Fruit fly (Drosophila melanogaster) whole organism, embryonic: ENCODE data around the gene CG6414.

Experiments used
- Abd-B ChIP-seq: fragments of 200-800 bp; sonication (Bioruptor generic); optimal IDR thresholded peaks from 2 replicates; lab custom pipeline; 2018; ENCODE audit warnings: missing biosample characterization, mild to moderate bottlenecking, missing genetic modification characterization, moderate library complexity
- CG10366 ChIP-seq: fragments of 200-800 bp; sonication (Bioruptor generic); IDR thresholded peaks from 2 replicates; pipeline ENCODE4 v1.3.6; 2022; ENCODE audit warnings: missing biosample characterization, missing genetic modification characterization
- CG10462 ChIP-seq: fragments of 200-800 bp; sonication (Bioruptor generic); optimal IDR thresholded peaks from 2 replicates; lab custom pipeline; 2016; ENCODE audit warnings: missing biosample characterization, missing genetic modification characterization
- CG10543 ChIP-seq: fragments of 200-800 bp; sonication (Bioruptor generic); optimal IDR thresholded peaks from 3 replicates; lab custom pipeline; 2017; ENCODE audit warnings: missing biosample characterization, mild to moderate bottlenecking, missing genetic modification characterization, moderate library complexity
- CG12071 ChIP-seq: fragments of 200-800 bp; sonication (Bioruptor generic); optimal IDR thresholded peaks from 3 replicates; lab custom pipeline; 2018; ENCODE audit warnings: missing biosample characterization, mild to moderate bottlenecking, missing genetic modification characterization
- CG13424 ChIP-seq: fragments of 200-800 bp; sonication (Bioruptor generic); optimal IDR thresholded peaks from 2 replicates; lab custom pipeline; 2019; ENCODE audit warnings: missing biosample characterization, mild to moderate bottlenecking, missing genetic modification characterization, moderate library complexity
- CG13894 ChIP-seq: fragments of 200-800 bp; sonication (Bioruptor generic); optimal IDR thresholded peaks from 3 replicates; lab custom pipeline; 2018; ENCODE audit warnings: missing biosample characterization, mild to moderate bottlenecking, missing genetic modification characterization, moderate library complexity
- CG14014 ChIP-seq: fragments of 200-800 bp; sonication (Bioruptor generic); IDR thresholded peaks from 2 replicates; pipeline ENCODE4 v1.3.6; 2022; ENCODE audit warnings: missing biosample characterization, missing genetic modification characterization
- CG14965 ChIP-seq: fragments of 200-800 bp; sonication (Bioruptor generic); optimal IDR thresholded peaks from 2 replicates; lab custom pipeline; 2016; ENCODE audit warnings: missing biosample characterization, missing genetic modification characterization, borderline replicate concordance
- CG15479 ChIP-seq: fragments of 200-800 bp; sonication (Bioruptor generic); optimal IDR thresholded peaks from 3 replicates; lab custom pipeline; 2019; ENCODE audit warnings: missing biosample characterization, mild to moderate bottlenecking, missing genetic modification characterization, moderate library complexity
- CG15696 ChIP-seq: fragments of 200-800 bp; sonication (Bioruptor generic); optimal IDR thresholded peaks from 2 replicates; lab custom pipeline; 2019; ENCODE audit warnings: missing biosample characterization, mild to moderate bottlenecking, missing genetic modification characterization, moderate library complexity
- CG17612 ChIP-seq: fragments of 200-800 bp; sonication (Bioruptor generic); IDR thresholded peaks from 2 replicates; pipeline ENCODE4 v1.3.6; 2022; ENCODE audit warnings: missing biosample characterization, missing genetic modification characterization
- CG3163 ChIP-seq: fragments of 200-800 bp; sonication (Bioruptor generic); optimal IDR thresholded peaks from 3 replicates; lab custom pipeline; 2016; ENCODE audit warnings: missing biosample characterization, missing genetic modification characterization
- CG32532 ChIP-seq: fragments of 200-800 bp; sonication (Bioruptor generic); IDR thresholded peaks from 2 replicates; pipeline ENCODE4 v1.3.6; 2022; ENCODE audit warnings: missing biosample characterization, missing genetic modification characterization
- CG32772 ChIP-seq: fragments of 200-800 bp; sonication (Bioruptor generic); IDR thresholded peaks from 2 replicates; pipeline ENCODE4 v1.3.6; 2022; ENCODE audit warnings: missing biosample characterization, missing genetic modification characterization
- CG3281 ChIP-seq: fragments of 200-800 bp; sonication (Bioruptor generic); optimal IDR thresholded peaks from 3 replicates; lab custom pipeline; 2017; ENCODE audit warnings: missing biosample characterization, mild to moderate bottlenecking, missing genetic modification characterization
- CG3838 ChIP-seq: fragments of 200-800 bp; sonication (Bioruptor generic); optimal IDR thresholded peaks from 3 replicates; lab custom pipeline; 2016; ENCODE audit warnings: missing biosample characterization, missing genetic modification characterization
- CG5180 ChIP-seq: fragments of 200-800 bp; sonication (Bioruptor generic); optimal IDR thresholded peaks from 3 replicates; lab custom pipeline; 2017; ENCODE audit warnings: missing biosample characterization, missing genetic modification characterization, mild to moderate bottlenecking, moderate library complexity, missing genetic modification reagents
- CG6254 ChIP-seq: fragments of 200-800 bp; sonication (Bioruptor generic); optimal IDR thresholded peaks from 3 replicates; lab custom pipeline; 2017; ENCODE audit warnings: mild to moderate bottlenecking, missing biosample characterization, missing genetic modification reagents, missing genetic modification characterization
- CG6813 ChIP-seq: fragments of 200-800 bp; sonication (Bioruptor generic); optimal IDR thresholded peaks from 2 replicates; lab custom pipeline; 2017; ENCODE audit warnings: missing biosample characterization, missing genetic modification characterization, mild to moderate bottlenecking, moderate library complexity, missing genetic modification reagents
- CG8281 ChIP-seq: fragments of 200-800 bp; sonication (Bioruptor generic); optimal IDR thresholded peaks from 2 replicates; lab custom pipeline; 2018; ENCODE audit warnings: missing biosample characterization, mild to moderate bottlenecking, missing genetic modification characterization, moderate library complexity
- D ChIP-seq, 2 experiments: fragments of 200-800 bp in 1 of 2; fragments of >200 bp in 1 of 2; sonication (Bioruptor generic) in 1 of 2; optimal IDR thresholded peaks; 2 replicates in 1 of 2; 3 replicates in 1 of 2; lab custom pipeline; 2017; ENCODE audit warnings: mild to moderate bottlenecking in 1 of 2, missing biosample characterization in 1 of 2, missing genetic modification characterization in 1 of 2, missing genetic modification reagents in 1 of 2
- Dad ChIP-seq: fragments of 200-800 bp; sonication (Bioruptor generic); optimal IDR thresholded peaks from 3 replicates; lab custom pipeline; 2016; ENCODE audit warnings: missing biosample characterization, missing genetic modification characterization
- GATAe ChIP-seq: fragments of 200-800 bp; sonication (Bioruptor generic); conservative IDR thresholded peaks from 2 replicates; pipeline ENCODE4 v1.3.6; 2022; ENCODE audit warnings: missing biosample characterization, missing genetic modification characterization
- HHEX ChIP-seq: fragments of 200-800 bp; sonication (Bioruptor generic); optimal IDR thresholded peaks from 3 replicates; lab custom pipeline; 2017; ENCODE audit warnings: missing biosample characterization, mild to moderate bottlenecking, missing genetic modification characterization, missing genetic modification reagents
- Hmr ChIP-seq: fragments of 200-800 bp; sonication (Bioruptor generic); optimal IDR thresholded peaks from 3 replicates; lab custom pipeline; 2017; ENCODE audit warnings: mild to moderate bottlenecking, missing biosample characterization, missing genetic modification reagents, missing genetic modification characterization
- Hr39 ChIP-seq: fragments of >200 bp; optimal IDR thresholded peaks from 2 replicates; lab custom pipeline; 2017
- Kr ChIP-seq: fragments of 200-800 bp; sonication (Bioruptor generic); optimal IDR thresholded peaks from 2 replicates; lab custom pipeline; 2017; ENCODE audit warnings: missing biosample characterization, mild to moderate bottlenecking, missing genetic modification characterization
- Lim3 ChIP-seq: fragments of 200-800 bp; sonication (Bioruptor generic); IDR thresholded peaks from 2 replicates; pipeline ENCODE4 v1.3.6; 2022; ENCODE audit warnings: missing biosample characterization, missing genetic modification characterization
- Mes4 ChIP-seq: fragments of 200-800 bp; sonication (Bioruptor generic); optimal IDR thresholded peaks from 2 replicates; lab custom pipeline; 2016; ENCODE audit warnings: missing biosample characterization, missing genetic modification characterization
- NC2α ChIP-seq: fragments of 200-800 bp; sonication (Bioruptor generic); optimal IDR thresholded peaks from 2 replicates; lab custom pipeline; 2016; ENCODE audit warnings: missing biosample characterization, missing genetic modification characterization
- Opbp ChIP-seq: fragments of 200-800 bp; sonication (Bioruptor generic); IDR thresholded peaks from 3 replicates; pipeline ENCODE4 v1.3.6; 2022; ENCODE audit warnings: missing biosample characterization, missing genetic modification characterization; ENCODE audit not compliant: partially characterized antibody
- Side ChIP-seq: fragments of 200-800 bp; sonication (Bioruptor generic); optimal IDR thresholded peaks from 2 replicates; lab custom pipeline; 2016; ENCODE audit warnings: missing biosample characterization, missing genetic modification characterization
- Spps ChIP-seq: fragments of 200-800 bp; sonication (Bioruptor generic); optimal IDR thresholded peaks from 2 replicates; lab custom pipeline; 2018; ENCODE audit warnings: missing biosample characterization, mild to moderate bottlenecking, missing genetic modification characterization
- Vsx1 ChIP-seq: fragments of 200-800 bp; sonication (Bioruptor generic); optimal IDR thresholded peaks from 2 replicates; lab custom pipeline; 2017; ENCODE audit warnings: missing biosample characterization, mild to moderate bottlenecking, missing genetic modification characterization, missing genetic modification reagents
- ap ChIP-seq: fragments of 200-800 bp; sonication (Bioruptor generic); IDR thresholded peaks from 2 replicates; pipeline ENCODE4 v1.3.6; 2022; ENCODE audit warnings: missing biosample characterization, missing genetic modification characterization
- chn ChIP-seq: fragments of 200-800 bp; sonication (Bioruptor generic); optimal IDR thresholded peaks from 2 replicates; lab custom pipeline; 2016; ENCODE audit warnings: missing biosample characterization, missing genetic modification characterization
- fd96Cb ChIP-seq: fragments of 200-800 bp; sonication (Bioruptor generic); optimal IDR thresholded peaks from 2 replicates; lab custom pipeline; 2018; ENCODE audit warnings: missing biosample characterization, mild to moderate bottlenecking, missing genetic modification characterization, moderate library complexity
- grau ChIP-seq: fragments of 200-800 bp; optimal IDR thresholded peaks from 3 replicates; lab custom pipeline; 2019; ENCODE audit warnings: missing biosample characterization, mild to moderate bottlenecking, missing genetic modification characterization, moderate library complexity
- gsb-n ChIP-seq: fragments of 200-800 bp; sonication (Bioruptor generic); optimal IDR thresholded peaks from 3 replicates; lab custom pipeline; 2018; ENCODE audit warnings: missing biosample characterization, mild to moderate bottlenecking, missing genetic modification characterization
- gt ChIP-seq: fragments of 200-800 bp; sonication (Bioruptor generic); IDR thresholded peaks from 2 replicates; pipeline ENCODE4 v1.3.6; 2022; ENCODE audit warnings: missing biosample characterization, missing genetic modification characterization
- hbn ChIP-seq: fragments of 200-800 bp; sonication (Bioruptor generic); IDR thresholded peaks from 2 replicates; pipeline ENCODE4 v1.3.6; 2022; ENCODE audit warnings: missing biosample characterization, missing genetic modification characterization; ENCODE audit not compliant: partially characterized antibody
- ind ChIP-seq: fragments of 200-800 bp; sonication (Bioruptor generic); optimal IDR thresholded peaks from 3 replicates; lab custom pipeline; 2016; ENCODE audit warnings: missing biosample characterization, missing genetic modification characterization
- peb ChIP-seq: fragments of 200-800 bp; sonication (Bioruptor generic); IDR thresholded peaks from 2 replicates; pipeline ENCODE4 v1.3.6; 2022; ENCODE audit warnings: missing biosample characterization, missing genetic modification characterization
- pnt ChIP-seq: fragments of 200-800 bp; sonication (Bioruptor generic); optimal IDR thresholded peaks from 3 replicates; lab custom pipeline; 2016; ENCODE audit warnings: missing biosample characterization, missing genetic modification characterization
- shn ChIP-seq: fragments of 200-800 bp; sonication (Bioruptor generic); optimal IDR thresholded peaks from 3 replicates; lab custom pipeline; 2016; ENCODE audit warnings: missing biosample characterization, missing genetic modification characterization
- so ChIP-seq: fragments of 200-800 bp; sonication (Bioruptor generic); IDR thresholded peaks from 3 replicates; pipeline ENCODE4 v1.3.6; 2022; ENCODE audit warnings: missing biosample characterization, missing genetic modification characterization
- stwl ChIP-seq: fragments of 200-800 bp; sonication (Bioruptor generic); optimal IDR thresholded peaks from 3 replicates; lab custom pipeline; 2018; ENCODE audit warnings: missing biosample characterization, mild to moderate bottlenecking, missing genetic modification characterization, moderate library complexity
- wek ChIP-seq: fragments of 200-800 bp; sonication (Bioruptor generic); optimal IDR thresholded peaks from 3 replicates; lab custom pipeline; 2018; ENCODE audit warnings: missing biosample characterization, mild to moderate bottlenecking, missing genetic modification characterization, moderate library complexity
- zen2 ChIP-seq: fragments of 200-800 bp; sonication (Bioruptor generic); IDR thresholded peaks from 3 replicates; pipeline ENCODE4 v1.3.6; 2022; ENCODE audit warnings: missing biosample characterization, missing genetic modification characterization; ENCODE audit not compliant: partially characterized antibody
- zf30C ChIP-seq: fragments of 200-800 bp; sonication (Bioruptor generic); optimal IDR thresholded peaks from 3 replicates; lab custom pipeline; 2018; ENCODE audit warnings: missing biosample characterization, mild to moderate bottlenecking, missing genetic modification characterization

Gene CG6414

dm6 chrX:3964965-3965420 is 6.2 kb downstream of the CG6414 start, which contains the start of gene lva (continued):
- TF ChIP-seq CG14965 (GFP tag; lab: Kevin White, UChicago) (no peak), wek (GFP tag; lab: Kevin White, UChicago) (no peak), CG10366 (GFP tag; lab: Robert Waterston, UW) (no peak), CG12071 (GFP tag; lab: Kevin White, UChicago) (no peak), CG17612 (no peak), shn (GFP tag; lab: Kevin White, UChicago) (no peak), zen2 (GFP tag; lab: Robert Waterston, UW) (no peak; the same call in 2 of the 3 replicates), CG15479 (GFP tag; lab: Kevin White, UChicago) (no peak), chn (GFP tag; lab: Kevin White, UChicago) (no peak), HHEX (no peak), pnt (GFP tag; lab: Kevin White, UChicago) (no peak), CG14014 (GFP tag; lab: Robert Waterston, UW) (no peak), Dad (GFP tag; lab: Kevin White, UChicago) (no peak), fd96Cb (tag; lab: Kevin White, UChicago) (no peak), CG3838 (GFP tag; lab: Kevin White, UChicago) (no peak), Abd-B (no peak), Hmr (GFP tag; lab: Kevin White, UChicago) (no peak), Vsx1 (GFP tag; lab: Kevin White, UChicago) (no peak), hbn (GFP tag; lab: Robert Waterston, UW) (peak; percentile 42; the same call in 1 of the 2 replicates), CG10543 (GFP tag; lab: Kevin White, UChicago) (no peak), gt (no peak), peb (GFP tag; lab: Robert Waterston, UW) (no peak), NC2α (GFP tag; lab: Kevin White, UChicago) (no peak), stwl (tag; lab: Kevin White, UChicago) (peak; percentile 80), grau (no peak), GATAe (no peak), CG13894 (tag; lab: Kevin White, UChicago) (no peak), Side (GFP tag; lab: Kevin White, UChicago) (no peak), Mes4 (no peak), CG10462 (GFP tag; lab: Kevin White, UChicago) (no peak), ap (GFP tag; lab: Robert Waterston, UW) (no peak), CG3163 (GFP tag; lab: Kevin White, UChicago) (no peak), gsb-n (no peak), Spps (tag; lab: Kevin White, UChicago) (no peak), Hr39 (lab: Kevin White, UChicago) (no peak), CG5180 (GFP tag; lab: Kevin White, UChicago) (no peak), CG8281 (tag; lab: Kevin White, UChicago) (no peak), CG32532 (GFP tag; lab: Robert Waterston, UW) (no peak), D (optimal IDR thresholded peaks at IDR 0.05; lab: Kevin White, UChicago) (no peak), D (GFP tag; optimal IDR thresholded peaks at IDR 0.05; lab: Kevin White, UChicago) (no peak), zf30C (GFP tag; lab: Kevin White, UChicago) (no peak), Lim3 (GFP tag; lab: Robert Waterston, UW) (no peak), CG6254 (GFP tag; lab: Kevin White, UChicago) (no peak), CG32772 (GFP tag; lab: Robert Waterston, UW) (no peak), Opbp (GFP tag; lab: Robert Waterston, UW) (no peak), CG15696 (tag; lab: Kevin White, UChicago) (no peak), so (GFP tag; lab: Robert Waterston, UW) (no peak), CG6813 (GFP tag; lab: Kevin White, UChicago) (no peak), Kr (GFP tag; lab: Kevin White, UChicago) (no peak), CG13424 (tag; lab: Kevin White, UChicago) (no peak), ind (no peak), CG3281 (GFP tag; lab: Kevin White, UChicago) (peak; percentile 87)
